Fruit fly (Drosophila melanogaster) whole organism, wandering third instar larva: Measurements from ENCODE around the gene ATPsyndelta.

Experiments
- HLH106 ChIP-seq: fragments of 200-800 bp; optimal IDR thresholded peaks from 3 replicates; lab custom pipeline; 2019; ENCODE audit warnings: missing biosample characterization, mild to moderate bottlenecking, missing genetic modification characterization, moderate library complexity
- Hnf4 ChIP-seq: fragments of 200-800 bp; sonication (Bioruptor generic); optimal IDR thresholded peaks from 2 replicates; lab custom pipeline; 2016; ENCODE audit warnings: missing biosample characterization, mild to moderate bottlenecking, missing genetic modification characterization
- Hr78 ChIP-seq: fragments of >200 bp; optimal IDR thresholded peaks from 2 replicates; lab custom pipeline; 2017; ENCODE audit warnings: missing biosample characterization, missing genetic modification characterization
- Hr83 ChIP-seq: fragments of 200-300 bp; sonication (Bioruptor generic); optimal IDR thresholded peaks from 2 replicates; lab custom pipeline; 2016; ENCODE audit warnings: missing biosample characterization, mild to moderate bottlenecking, missing genetic modification characterization, moderate library complexity; ENCODE audit not compliant: poor library complexity, severe bottlenecking
- Jra ChIP-seq: sonication (Bioruptor generic); optimal IDR thresholded peaks from 2 replicates; lab custom pipeline; 2016; ENCODE audit warnings: missing biosample characterization, missing genetic modification characterization
- Myc ChIP-seq: fragments of >200 bp; optimal IDR thresholded peaks from 2 replicates; lab custom pipeline; 2017
- OdsH ChIP-seq: fragments of 200-800 bp; sonication (Bioruptor generic); optimal IDR thresholded peaks from 2 replicates; lab custom pipeline; 2016; ENCODE audit warnings: missing biosample characterization, mild to moderate bottlenecking, missing genetic modification characterization
- Sp1 ChIP-seq: fragments of 200-800 bp; sonication (Bioruptor generic); optimal IDR thresholded peaks from 3 replicates; lab custom pipeline; 2019; ENCODE audit warnings: missing biosample characterization, mild to moderate bottlenecking, missing genetic modification characterization, moderate library complexity
- brk ChIP-seq: fragments of 200-800 bp; sonication (Bioruptor generic); optimal IDR thresholded peaks from 2 replicates; lab custom pipeline; 2016; ENCODE audit warnings: missing biosample characterization, mild to moderate bottlenecking, missing genetic modification characterization
- dmrt93B ChIP-seq: fragments of 200-800 bp; sonication (Bioruptor generic); optimal IDR thresholded peaks from 2 replicates; lab custom pipeline; 2018; ENCODE audit warnings: missing biosample characterization, mild to moderate bottlenecking, missing genetic modification characterization
- ey ChIP-seq: fragments of 200-800 bp; sonication (Bioruptor generic); optimal IDR thresholded peaks from 2 replicates; lab custom pipeline; 2016; ENCODE audit warnings: missing biosample characterization, missing genetic modification characterization
- foxo ChIP-seq, 2 experiments: fragments of 200-800 bp; sonication (Bioruptor generic); optimal IDR thresholded peaks; 2 replicates in 1 of 2; 3 replicates in 1 of 2; lab custom pipeline; 2016 to 2017; ENCODE audit warnings: missing biosample characterization in 2 of 2, missing genetic modification characterization in 2 of 2
- h ChIP-seq: fragments of 200-800 bp; sonication (Bioruptor generic); optimal IDR thresholded peaks from 3 replicates; lab custom pipeline; 2016; ENCODE audit warnings: missing biosample characterization, mild to moderate bottlenecking, missing genetic modification characterization
- jim ChIP-seq: fragments of 175-275, 200-325 bp; sonication (Bioruptor generic); optimal IDR thresholded peaks from 2 replicates; lab custom pipeline; 2016; ENCODE audit warnings: missing biosample characterization, mild to moderate bottlenecking, missing genetic modification characterization
- pan ChIP-seq: fragments of >200 bp; optimal IDR thresholded peaks from 2 replicates; lab custom pipeline; 2017
- psq ChIP-seq: fragments of 200-800 bp; sonication (Bioruptor generic); optimal IDR thresholded peaks from 3 replicates; lab custom pipeline; 2017; ENCODE audit warnings: missing biosample characterization, mild to moderate bottlenecking, missing genetic modification characterization, moderate library complexity
- rgr ChIP-seq: fragments of 200-800 bp; sonication (Bioruptor generic); optimal IDR thresholded peaks from 3 replicates; lab custom pipeline; 2016; ENCODE audit warnings: missing biosample characterization, mild to moderate bottlenecking, missing genetic modification characterization
- sage ChIP-seq: fragments of 200-800 bp; sonication (Bioruptor generic); optimal IDR thresholded peaks from 2 replicates; lab custom pipeline; 2016; ENCODE audit warnings: missing biosample characterization, mild to moderate bottlenecking, missing genetic modification characterization
- sv ChIP-seq: fragments of 200-800 bp; sonication (Bioruptor generic); optimal IDR thresholded peaks from 3 replicates; lab custom pipeline; 2016; ENCODE audit warnings: missing biosample characterization, missing genetic modification characterization

ATPsyndelta gene

DNA sequence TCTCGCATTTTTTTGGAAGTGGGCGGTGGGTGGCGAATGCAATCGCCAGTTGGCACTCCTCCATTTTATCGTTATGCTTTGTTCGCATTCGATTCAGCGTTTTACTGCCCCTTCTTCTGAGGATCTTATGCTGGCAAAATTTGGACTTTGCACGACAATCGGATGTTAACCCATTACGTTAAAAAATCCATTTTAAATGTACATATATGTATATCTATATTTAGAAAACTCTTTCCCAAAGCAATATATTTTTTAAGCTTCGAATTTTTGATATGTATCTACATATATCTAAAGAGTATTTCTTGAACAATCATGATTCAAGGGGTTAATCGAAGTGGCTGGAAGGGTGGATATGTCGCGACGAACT lies 53.2 kb downstream of the ATPsyndelta start:
- TF ChIP-seq rgr (no peak), sv (GFP tag; lab: Kevin White, UChicago) (no peak), foxo (GFP tag; optimal IDR thresholded peaks at IDR 0.05; lab: Kevin White, UChicago) (no peak), pan (lab: Kevin White, UChicago) (no peak), sage (GFP tag; lab: Kevin White, UChicago) (peak; percentile 11), OdsH (GFP tag; lab: Kevin White, UChicago) (peak; percentile 22), Hr83 (GFP tag; lab: Kevin White, UChicago) (no peak), jim (GFP tag; lab: Kevin White, UChicago) (no peak), ey (GFP tag; lab: Kevin White, UChicago) (no peak), psq (GFP tag; lab: Kevin White, UChicago) (peak; percentile 58), Myc (no peak), HLH106 (tag; lab: Kevin White, UChicago) (peak; percentile 9), dmrt93B (GFP tag; lab: Kevin White, UChicago) (no peak), Sp1 (GFP tag; lab: Kevin White, UChicago) (peak; percentile 24), brk (peak; percentile 28), Hnf4 (GFP tag; lab: Kevin White, UChicago) (peak; percentile 53), h (GFP tag; lab: Kevin White, UChicago) (peak; percentile 21), Hr78 (GFP tag; lab: Kevin White, UChicago) (no peak), Jra (GFP tag; lab: Kevin White, UChicago) (no peak)
